Fruit fly (Drosophila melanogaster) whole organism, pupa: ENCODE measurements around the gene CG9175.

Source experiments
- CG10348 ChIP-seq: fragments of 200-800 bp; sonication (Bioruptor generic); IDR thresholded peaks from 2 replicates; pipeline ENCODE4 v1.3.6; 2022; ENCODE audit warnings: missing biosample characterization, missing genetic modification characterization
- CG12605 ChIP-seq: fragments of 200-800 bp; sonication (Bioruptor generic); IDR thresholded peaks from 2 replicates; pipeline ENCODE4 v1.3.6; 2022; ENCODE audit warnings: missing biosample characterization, missing genetic modification characterization
- CG13204 ChIP-seq: fragments of 200-800 bp; sonication (Bioruptor generic); optimal IDR thresholded peaks from 2 replicates; lab custom pipeline; 2018; ENCODE audit warnings: missing biosample characterization, mild to moderate bottlenecking, missing genetic modification characterization, moderate library complexity
- CG14655 ChIP-seq: fragments of 200-800 bp; sonication (Bioruptor generic); optimal IDR thresholded peaks from 3 replicates; lab custom pipeline; 2017; ENCODE audit warnings: mild to moderate bottlenecking, missing biosample characterization, missing genetic modification reagents, missing genetic modification characterization
- CG15710 ChIP-seq: fragments of 200-800 bp; sonication (Bioruptor generic); optimal IDR thresholded peaks from 2 replicates; lab custom pipeline; 2018; ENCODE audit warnings: missing biosample characterization, mild to moderate bottlenecking, missing genetic modification characterization, moderate library complexity
- CG17806 ChIP-seq: fragments of 200-800 bp; sonication (Bioruptor generic); optimal IDR thresholded peaks from 2 replicates; lab custom pipeline; 2018; ENCODE audit warnings: missing biosample characterization, mild to moderate bottlenecking, missing genetic modification characterization, moderate library complexity
- CG32121 ChIP-seq: fragments of 200-800 bp; sonication (Bioruptor generic); IDR thresholded peaks from 2 replicates; pipeline ENCODE4 v1.3.6; 2022; ENCODE audit warnings: missing biosample characterization, missing genetic modification characterization
- CG34367 ChIP-seq: fragments of 200-800 bp; sonication (Bioruptor generic); optimal IDR thresholded peaks from 2 replicates; lab custom pipeline; 2018; ENCODE audit warnings: missing biosample characterization, mild to moderate bottlenecking, missing genetic modification characterization
- CG4496 ChIP-seq: fragments of 200-800 bp; sonication (Bioruptor generic); IDR thresholded peaks from 3 replicates; pipeline ENCODE4 v1.3.6; 2022; ENCODE audit warnings: missing biosample characterization, missing genetic modification characterization
- CG8159 ChIP-seq: fragments of 200-800 bp; sonication (Bioruptor generic); optimal IDR thresholded peaks from 3 replicates; lab custom pipeline; 2018; ENCODE audit warnings: missing biosample characterization, mild to moderate bottlenecking, missing genetic modification characterization, moderate library complexity
- CG8301 ChIP-seq: fragments of 200-800 bp; sonication (Bioruptor generic); optimal IDR thresholded peaks from 2 replicates; lab custom pipeline; 2018; ENCODE audit warnings: missing biosample characterization, mild to moderate bottlenecking, missing genetic modification characterization
- CG9948 ChIP-seq: fragments of 200-800 bp; sonication (Bioruptor generic); optimal IDR thresholded peaks from 2 replicates; lab custom pipeline; 2018; ENCODE audit warnings: missing biosample characterization, mild to moderate bottlenecking, missing genetic modification characterization, moderate library complexity
- D1 ChIP-seq: fragments of 200-800 bp; sonication (Bioruptor generic); optimal IDR thresholded peaks from 2 replicates; lab custom pipeline; 2018; ENCODE audit warnings: missing biosample characterization, mild to moderate bottlenecking, missing genetic modification characterization, moderate library complexity
- EcR ChIP-seq: fragments of 200-800 bp; sonication (Bioruptor generic); optimal IDR thresholded peaks from 3 replicates; lab custom pipeline; 2019; ENCODE audit warnings: missing biosample characterization, missing genetic modification characterization, mild to moderate bottlenecking, moderate library complexity, missing genetic modification reagents
- Ets98B ChIP-seq: fragments of 200-800 bp; sonication (Bioruptor generic); IDR thresholded peaks from 2 replicates; pipeline ENCODE4 v1.3.6; 2022; ENCODE audit warnings: missing biosample characterization, missing genetic modification characterization
- Pif1A ChIP-seq: fragments of 200-800 bp; sonication (Bioruptor generic); optimal IDR thresholded peaks from 3 replicates; lab custom pipeline; 2016; ENCODE audit warnings: missing biosample characterization, missing genetic modification characterization
- Pif1B ChIP-seq: fragments of 200-800 bp; sonication (Bioruptor generic); optimal IDR thresholded peaks from 3 replicates; lab custom pipeline; 2016; ENCODE audit warnings: missing biosample characterization, missing genetic modification characterization
- Snoo ChIP-seq: fragments of 200-800 bp; sonication (Bioruptor generic); optimal IDR thresholded peaks from 3 replicates; lab custom pipeline; 2017; ENCODE audit warnings: missing biosample characterization, mild to moderate bottlenecking, missing genetic modification characterization, inconsistent platforms
- fd96Ca ChIP-seq: fragments of 200-800 bp; sonication (Bioruptor generic); IDR thresholded peaks from 3 replicates; pipeline ENCODE4 v1.3.6; 2022; ENCODE audit warnings: missing biosample characterization, missing genetic modification characterization
- gl ChIP-seq: fragments of 200-800 bp; sonication (Bioruptor generic); optimal IDR thresholded peaks from 2 replicates; lab custom pipeline; 2018; ENCODE audit warnings: missing biosample characterization, mild to moderate bottlenecking, missing genetic modification characterization
- rn ChIP-seq: fragments of 200-800 bp; sonication (Bioruptor generic); IDR thresholded peaks from 2 replicates; pipeline ENCODE4 v1.3.6; 2022; ENCODE audit warnings: missing biosample characterization, missing genetic modification characterization

The CG9175 gene

dm6 chr2L:6086771-6087170, 12.0 kb downstream of the CG9175 start:
- no peak for TF ChIP-seq fd96Ca
- no peak for TF ChIP-seq Ets98B (GFP tag; lab: Robert Waterston, UW)
- TF ChIP-seq CG34367 (tag; lab: Kevin White, UChicago): no peak
- no peak for TF ChIP-seq CG9948 (tag; lab: Kevin White, UChicago)
- no peak for TF ChIP-seq CG10348
- no peak for TF ChIP-seq rn (GFP tag; lab: Robert Waterston, UW)
- TF ChIP-seq gl: no peak
- TF ChIP-seq Pif1B: no peak
- TF ChIP-seq CG15710 (tag; lab: Kevin White, UChicago): no peak
- no peak for TF ChIP-seq CG32121 (GFP tag; lab: Robert Waterston, UW)
- TF ChIP-seq CG4496 (GFP tag; lab: Robert Waterston, UW): no peak
- TF ChIP-seq CG12605 (GFP tag; lab: Robert Waterston, UW): no peak
- no peak for TF ChIP-seq D1 (tag; lab: Kevin White, UChicago)
- no peak for TF ChIP-seq CG14655 (GFP tag; lab: Kevin White, UChicago)
- no peak for TF ChIP-seq CG17806 (tag; lab: Kevin White, UChicago)
- TF ChIP-seq CG8301 (tag; lab: Kevin White, UChicago): no peak
- TF ChIP-seq, all 21 proteins: peak for 0

dm6 chr2L:6085733-6086317, 12.9 kb downstream of the CG9175 start:
- no peak for TF ChIP-seq CG15710 (tag; lab: Kevin White, UChicago)
- no peak for TF ChIP-seq fd96Ca
- no peak for TF ChIP-seq D1 (tag; lab: Kevin White, UChicago)
- TF ChIP-seq CG10348: no peak
- no peak for TF ChIP-seq rn (GFP tag; lab: Robert Waterston, UW)
- TF ChIP-seq CG12605 (GFP tag; lab: Robert Waterston, UW): no peak
- TF ChIP-seq CG9948 (tag; lab: Kevin White, UChicago): no peak

- TF ChIP-seq CG4496 (GFP tag; lab: Robert Waterston, UW) (no peak), CG14655 (GFP tag; lab: Kevin White, UChicago) (no peak), CG15710 (tag; lab: Kevin White, UChicago) (no peak), gl (no peak), CG8159 (tag; lab: Kevin White, UChicago) (no peak), EcR (GFP tag; lab: Kevin White, UChicago) (no peak), D1 (tag; lab: Kevin White, UChicago) (no peak), Pif1A (GFP tag; lab: Kevin White, UChicago) (no peak), CG13204 (GFP tag; lab: Kevin White, UChicago) (no peak), rn (GFP tag; lab: Robert Waterston, UW) (no peak), Ets98B (GFP tag; lab: Robert Waterston, UW) (no peak), CG10348 (no peak), CG32121 (GFP tag; lab: Robert Waterston, UW) (no peak), Snoo (tag; lab: Kevin White, UChicago) (no peak), CG9948 (tag; lab: Kevin White, UChicago) (no peak), CG17806 (tag; lab: Kevin White, UChicago) (no peak), CG34367 (tag; lab: Kevin White, UChicago) (no peak)
- TF ChIP-seq, all 21 proteins: peak for 0
These were observed 14.1 kb downstream of the CG9175 start for dm6 chr2L:6084694-6085093.

DNA sequence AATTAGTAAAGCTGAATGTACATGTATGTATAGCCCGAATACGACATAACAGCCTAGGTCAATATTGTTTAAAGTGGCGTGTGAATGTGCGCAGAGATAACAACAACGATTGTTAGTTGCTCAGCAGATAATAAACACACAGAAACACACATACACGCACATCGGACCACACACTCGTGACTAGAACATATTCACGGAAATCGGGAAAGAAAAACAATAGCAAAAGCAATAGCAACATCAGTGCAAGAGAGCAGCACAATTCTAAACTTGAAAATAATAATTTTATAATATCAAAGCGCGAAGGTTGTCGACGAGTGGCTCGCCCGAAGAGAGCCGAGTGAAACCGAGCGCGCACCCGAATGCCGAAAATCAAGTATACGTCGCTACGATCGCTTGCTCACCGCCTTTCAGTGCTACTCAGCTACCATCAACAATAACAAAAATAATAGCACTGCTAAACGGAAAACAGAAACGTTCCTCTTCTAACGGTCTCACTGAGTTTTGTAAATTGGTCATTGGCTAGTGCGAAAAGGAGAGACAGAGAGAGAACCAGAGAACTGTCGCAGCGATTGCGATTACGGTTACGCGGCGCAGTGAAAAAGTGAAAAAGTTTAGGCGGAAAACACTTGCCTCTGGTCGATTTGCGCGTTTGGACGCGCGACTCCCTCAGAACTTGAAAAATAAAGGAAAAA, 15.7 kb downstream of the CG9175 start:
- TF ChIP-seq CG13204 (GFP tag; lab: Kevin White, UChicago): no peak

DNA sequence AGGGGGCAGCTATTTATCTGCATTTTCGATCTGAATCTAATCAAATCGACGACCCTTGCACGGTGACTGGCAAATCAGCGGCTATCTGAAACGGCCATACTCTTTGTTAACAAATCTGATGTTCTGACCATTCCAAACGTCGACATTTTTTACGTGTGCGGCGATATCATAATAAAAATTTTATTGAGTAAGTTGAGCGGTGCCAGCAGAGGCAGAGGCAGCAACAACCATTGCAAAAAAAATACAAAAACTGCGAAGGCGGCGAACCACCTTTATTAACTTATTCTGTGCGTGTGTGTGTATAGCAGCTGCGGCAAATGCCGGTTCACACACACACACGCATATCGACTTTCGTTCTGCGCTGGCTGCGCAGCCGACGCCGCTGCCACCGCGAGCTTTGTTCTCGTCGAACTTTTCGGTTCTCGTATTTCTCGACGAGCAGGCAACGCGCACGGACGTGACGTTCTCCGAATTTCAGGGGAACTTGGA, 16.6 kb downstream of the CG9175 start, which contains the start of gene Kr-h1:
TSS of gene Kr-h1 (plus strand) at position 447 of the 489 bp plus-strand sequence.
- no peak for TF ChIP-seq CG14655 (GFP tag; lab: Kevin White, UChicago)
- TF ChIP-seq Ets98B (GFP tag; lab: Robert Waterston, UW): no peak
- TF ChIP-seq CG8159 (tag; lab: Kevin White, UChicago): no peak
- no peak for TF ChIP-seq CG34367 (tag; lab: Kevin White, UChicago)
- no peak for TF ChIP-seq CG13204 (GFP tag; lab: Kevin White, UChicago)
- TF ChIP-seq EcR (GFP tag; lab: Kevin White, UChicago): no peak
- TF ChIP-seq fd96Ca: no peak
- TF ChIP-seq CG8301 (tag; lab: Kevin White, UChicago): no peak
- no peak for TF ChIP-seq Pif1B
- no peak for TF ChIP-seq rn (GFP tag; lab: Robert Waterston, UW)
- no peak for TF ChIP-seq CG4496 (GFP tag; lab: Robert Waterston, UW)
- TF ChIP-seq CG12605 (GFP tag; lab: Robert Waterston, UW): no peak
- no peak for TF ChIP-seq CG17806 (tag; lab: Kevin White, UChicago)
- no peak for TF ChIP-seq CG9948 (tag; lab: Kevin White, UChicago)
- no peak for TF ChIP-seq gl
- TF ChIP-seq Snoo (tag; lab: Kevin White, UChicago): no peak
- TF ChIP-seq CG15710 (tag; lab: Kevin White, UChicago): no peak
- no peak for TF ChIP-seq D1 (tag; lab: Kevin White, UChicago)
- no peak for TF ChIP-seq Pif1A (GFP tag; lab: Kevin White, UChicago)
- TF ChIP-seq CG32121 (GFP tag; lab: Robert Waterston, UW): no peak
